Fruit fly (Drosophila melanogaster): ENCODE data around the gene CG12480.
A peak's percentile ranks its signal among the peaks of the same experiment; 100 is the strongest.

Gene CG12480

DNA sequence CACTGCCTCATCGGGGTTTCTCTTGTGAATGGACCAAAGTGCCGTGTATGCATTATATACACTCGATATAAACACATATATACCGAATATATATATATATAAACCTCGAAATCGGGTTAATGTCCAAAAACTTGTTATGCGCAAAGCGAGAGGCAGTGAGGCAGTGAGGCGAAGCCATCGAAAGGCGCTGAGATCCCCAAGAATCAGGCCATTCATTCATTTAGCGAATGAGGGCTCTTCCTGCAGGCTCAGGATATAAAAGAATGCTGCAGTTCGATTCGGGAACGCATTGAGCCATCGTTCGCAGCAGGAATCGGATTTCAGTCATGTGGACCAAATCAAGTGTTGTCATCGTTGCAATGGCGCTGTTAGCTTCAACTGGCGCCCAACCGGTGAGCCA lies 17.6 kb downstream of the CG12480 start, which contains the start of gene CG12481:
Gene CG12481, plus strand, starts transcription at position 301 of the 400 bp plus-strand sequence.
- TF ChIP-seq GATAd (GFP tag; optimal IDR thresholded peaks at IDR 0.05) (no peak), psq (GFP tag; optimal IDR thresholded peaks at IDR 0.05) (no peak), dl (GFP tag; optimal IDR thresholded peaks at IDR 0.05; ENCODE audit: insufficient read depth in 1 of 2, partially characterized antibody in 2 of 2) (no peak), usp (GFP tag; optimal IDR thresholded peaks at IDR 0.05) (no peak), OdsH (GFP tag; optimal IDR thresholded peaks at IDR 0.05) (no peak), Vsx2 (GFP tag; optimal IDR thresholded peaks at IDR 0.05; ENCODE audit: partially characterized antibody) (no peak), fru (GFP tag; optimal IDR thresholded peaks at IDR 0.05) (no peak), br (GFP tag; optimal IDR thresholded peaks at IDR 0.05) (no peak), woc (GFP tag; optimal IDR thresholded peaks at IDR 0.05) (no peak)

DNA sequence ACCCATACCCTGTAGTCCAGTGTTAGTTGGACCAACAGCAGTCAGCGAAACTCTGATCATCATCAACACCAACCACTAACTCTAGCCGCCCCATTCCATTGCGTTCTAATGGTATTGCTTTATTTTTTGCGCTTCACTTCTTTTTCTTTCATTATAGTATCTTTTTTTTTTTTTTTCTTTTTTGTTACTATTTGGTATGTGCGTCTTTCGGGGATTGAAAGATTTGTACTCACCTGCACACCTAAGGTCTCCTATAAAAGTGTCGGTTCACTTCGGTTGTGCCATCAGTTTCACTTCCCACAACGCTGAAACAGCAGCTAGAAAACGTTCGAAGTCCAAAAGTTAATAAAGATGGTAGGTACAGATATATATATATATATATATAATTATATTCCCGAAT lies 19.8 kb downstream of the CG12480 start, which contains the start of gene CG11585:
Gene CG11585, plus strand, starts transcription at position 301 of the 400 bp plus-strand sequence.
- TF ChIP-seq N (GFP tag; optimal IDR thresholded peaks at IDR 0.05), result no peak
- no peak for TF ChIP-seq OdsH (GFP tag; optimal IDR thresholded peaks at IDR 0.05)
- no peak for TF ChIP-seq Dif (GFP tag; optimal IDR thresholded peaks at IDR 0.05; ENCODE audit: partially characterized antibody)
- no peak for TF ChIP-seq dmrt93B (GFP tag; optimal IDR thresholded peaks at IDR 0.05)

DNA sequence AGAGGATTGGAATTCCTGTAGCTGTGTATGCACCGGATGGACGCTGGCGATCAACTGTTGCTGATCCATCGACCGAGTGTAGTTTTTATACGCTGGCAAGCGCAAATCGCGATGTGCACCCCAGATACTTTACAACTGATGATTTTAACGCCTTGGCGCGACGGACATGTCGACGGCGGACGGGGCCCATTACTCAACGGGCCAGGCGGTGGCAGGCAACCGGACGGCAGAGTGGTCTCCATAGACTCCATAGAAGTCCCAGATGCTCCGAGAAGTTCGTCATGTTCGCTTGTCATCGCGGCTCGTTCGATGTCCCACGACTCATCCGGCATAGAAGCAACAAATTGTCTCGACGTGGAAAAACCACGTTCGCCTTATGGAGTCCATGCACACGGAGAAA lies 22.5 kb downstream of the CG12480 start, which contains the start of gene CG13403:
Gene CG13403, minus strand, starts transcription at position 101 of the 400 bp plus-strand sequence.
- TF ChIP-seq br (GFP tag; optimal IDR thresholded peaks at IDR 0.05) (no peak), dsf (GFP tag; optimal IDR thresholded peaks at IDR 0.05; ENCODE audit: borderline replicate concordance) (no peak), dmrt93B (GFP tag; optimal IDR thresholded peaks at IDR 0.05) (no peak), Abd-B (GFP tag; optimal IDR thresholded peaks at IDR 0.05) (no peak), lola (GFP tag; optimal IDR thresholded peaks at IDR 0.05) (no peak), Myc (optimal IDR thresholded peaks at IDR 0.05) (no peak), sv (GFP tag; optimal IDR thresholded peaks at IDR 0.05) (no peak), Hr83 (GFP tag; optimal IDR thresholded peaks at IDR 0.05; ENCODE audit: poor library complexity, severe bottlenecking) (no peak), GATAd (GFP tag; optimal IDR thresholded peaks at IDR 0.05) (no peak)

DNA sequence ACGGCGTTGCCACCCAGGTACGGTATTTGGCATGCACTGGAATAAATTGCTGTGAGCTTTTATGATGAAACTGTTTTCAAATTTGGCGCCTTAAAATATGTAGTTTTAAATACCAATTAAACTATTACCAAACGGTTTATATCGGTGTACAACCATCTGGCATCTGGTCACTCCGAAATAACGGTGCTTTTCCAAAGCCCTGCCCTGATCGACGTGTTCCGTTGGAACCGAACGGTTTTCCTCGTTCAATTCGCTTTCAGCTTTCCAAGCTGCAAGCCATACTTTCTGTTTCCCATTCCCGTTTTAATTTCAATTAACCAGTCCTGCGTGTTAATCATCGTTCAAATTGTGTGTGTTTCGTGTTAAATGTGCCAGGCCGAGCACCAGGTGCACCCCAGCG lies 23.6 kb downstream of the CG12480 start, which contains the start of gene yl:
Gene yl, plus strand, starts transcription at position 202 of the 400 bp plus-strand sequence.
- TF ChIP-seq dsf (GFP tag; optimal IDR thresholded peaks at IDR 0.05; ENCODE audit: borderline replicate concordance) (no peak), lola (GFP tag; optimal IDR thresholded peaks at IDR 0.05) (no peak), sv (GFP tag; optimal IDR thresholded peaks at IDR 0.05) (no peak), Myc (optimal IDR thresholded peaks at IDR 0.05) (no peak), Hr78 (GFP tag; optimal IDR thresholded peaks at IDR 0.05) (no peak), brk (GFP tag; optimal IDR thresholded peaks at IDR 0.05) (no peak), GATAd (GFP tag; optimal IDR thresholded peaks at IDR 0.05) (no peak), Dif (GFP tag; optimal IDR thresholded peaks at IDR 0.05; ENCODE audit: partially characterized antibody) (no peak), dmrt93B (GFP tag; optimal IDR thresholded peaks at IDR 0.05) (no peak), br (GFP tag; optimal IDR thresholded peaks at IDR 0.05) (no peak), pan (optimal IDR thresholded peaks at IDR 0.05) (no peak), rgr (GFP tag; optimal IDR thresholded peaks at IDR 0.05) (no peak)

DNA sequence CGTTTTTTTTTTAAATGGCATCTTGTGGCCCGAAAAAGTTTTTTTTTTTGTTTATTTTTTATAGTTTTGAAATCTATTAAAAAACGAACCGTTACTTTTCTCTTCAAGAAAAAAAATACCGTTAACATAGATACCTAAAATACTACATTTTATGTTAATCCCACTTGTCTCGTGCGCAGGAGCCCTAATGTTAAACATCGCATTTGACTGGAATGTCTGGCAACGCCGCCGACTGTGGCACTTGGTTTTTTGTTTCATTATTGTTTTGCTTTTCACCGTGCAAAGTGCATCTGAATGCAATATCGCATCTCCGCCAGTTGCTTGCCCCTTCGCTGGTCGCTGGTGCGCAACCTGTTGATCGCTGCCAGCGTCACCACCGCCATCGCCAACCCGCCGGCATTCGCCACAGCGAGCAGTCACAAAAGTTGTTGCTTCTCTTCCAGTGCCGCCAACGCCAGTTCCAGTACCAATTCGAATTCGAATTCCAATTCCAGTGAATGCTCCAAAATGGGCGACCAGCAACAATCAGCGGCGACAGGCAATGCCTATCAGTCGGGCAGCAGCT lies 30.7 kb downstream of the CG12480 start, which contains the start of gene CG11590:
Gene CG11590, plus strand, starts transcription at position 212 of the 565 bp plus-strand sequence.
- TF ChIP-seq usp (GFP tag; optimal IDR thresholded peaks at IDR 0.05) (no peak), N (GFP tag; optimal IDR thresholded peaks at IDR 0.05) (no peak), tai (GFP tag; optimal IDR thresholded peaks at IDR 0.05) (no peak), HLH106 (tag; optimal IDR thresholded peaks at IDR 0.05) (no peak), sage (GFP tag; optimal IDR thresholded peaks at IDR 0.05) (no peak), pan (optimal IDR thresholded peaks at IDR 0.05) (no peak), Jra (GFP tag; optimal IDR thresholded peaks at IDR 0.05) (no peak), Dif (GFP tag; optimal IDR thresholded peaks at IDR 0.05; ENCODE audit: partially characterized antibody) (peak; percentile 88), lola (GFP tag; optimal IDR thresholded peaks at IDR 0.05) (no peak), Vsx2 (GFP tag; optimal IDR thresholded peaks at IDR 0.05; ENCODE audit: partially characterized antibody) (peak; percentile 96)

DNA sequence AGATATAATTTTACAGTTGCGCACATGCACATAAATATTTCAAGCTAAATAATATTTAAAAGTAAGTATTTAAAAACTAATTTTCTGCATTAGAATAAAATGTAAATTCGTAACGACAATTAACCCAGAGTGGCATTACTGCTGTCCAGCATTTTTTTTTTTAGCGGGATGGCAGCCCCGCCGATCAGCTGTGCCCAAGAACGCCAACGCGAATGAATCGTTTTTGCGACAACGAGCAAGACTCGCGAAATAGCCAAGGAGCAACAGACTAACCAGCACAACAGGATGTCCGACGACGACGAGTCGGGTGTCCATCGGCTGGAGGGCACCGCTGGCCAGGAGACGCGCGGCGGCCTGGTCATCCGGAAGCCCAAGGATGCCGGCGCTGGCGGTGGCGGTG lies 31.8 kb downstream of the CG12480 start, which contains the start of gene Prp16:
Gene Prp16, plus strand, starts transcription at position 185 of the 400 bp plus-strand sequence.
- TF ChIP-seq ey (GFP tag; optimal IDR thresholded peaks at IDR 0.05) (no peak), dmrt93B (GFP tag; optimal IDR thresholded peaks at IDR 0.05) (no peak), usp (GFP tag; optimal IDR thresholded peaks at IDR 0.05) (no peak), Sp1 (GFP tag; optimal IDR thresholded peaks at IDR 0.05) (no peak), Dif (GFP tag; optimal IDR thresholded peaks at IDR 0.05; ENCODE audit: partially characterized antibody) (no peak), GATAd (GFP tag; optimal IDR thresholded peaks at IDR 0.05) (no peak), dl (GFP tag; optimal IDR thresholded peaks at IDR 0.05; ENCODE audit: insufficient read depth in 1 of 2, partially characterized antibody in 2 of 2) (no peak), Mio (GFP tag; optimal IDR thresholded peaks at IDR 0.05) (no peak), woc (GFP tag; optimal IDR thresholded peaks at IDR 0.05) (no peak), Rel (GFP tag; optimal IDR thresholded peaks at IDR 0.05) (no peak), Rel (tag; optimal IDR thresholded peaks at IDR 0.05) (no peak), Jra (GFP tag; optimal IDR thresholded peaks at IDR 0.05) (no peak), br (GFP tag; optimal IDR thresholded peaks at IDR 0.05) (no peak), lola (GFP tag; optimal IDR thresholded peaks at IDR 0.05) (no peak)
